Fruit fly (Drosophila melanogaster): ENCODE results near the gene ds.

DNA sequence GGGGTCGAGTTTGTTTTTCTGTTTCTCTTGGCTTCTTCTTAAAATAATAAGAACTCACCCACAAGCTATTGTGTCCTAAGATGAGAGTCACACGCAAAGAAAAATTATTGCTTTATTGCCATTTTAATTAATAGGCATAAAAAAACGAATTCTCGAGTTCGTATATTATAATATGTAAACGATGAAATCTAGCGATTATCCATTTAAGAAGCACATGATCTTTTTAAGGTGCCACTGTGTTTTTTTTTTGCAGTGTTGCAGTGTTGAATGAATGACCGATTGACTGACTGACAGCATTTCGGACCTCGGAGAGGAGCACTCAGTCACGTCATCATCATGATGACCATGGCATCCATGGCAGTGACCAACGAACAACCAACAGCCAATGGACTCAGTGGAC, 39.9 kb downstream of the ds start:
- no peak for TF ChIP-seq Myc (optimal IDR thresholded peaks at IDR 0.05)
- no peak for TF ChIP-seq insv (optimal IDR thresholded peaks at IDR 0.05)
- TF ChIP-seq h (optimal IDR thresholded peaks at IDR 0.05): no peak
- TF ChIP-seq ttk (optimal IDR thresholded peaks at IDR 0.05): no peak
- no peak for TF ChIP-seq Sin3A (optimal IDR thresholded peaks at IDR 0.05)
- no peak for TF ChIP-seq psq (optimal IDR thresholded peaks at IDR 0.05)

All from Kc167 (cell line).